Worm (Caenorhabditis elegans) whole organism, L1 larva: ENCODE measurements around the gene chil-10.

Source experiments
- C04F5.9 ChIP-seq: sonication (generic microtip); optimal IDR thresholded peaks from 2 replicates; lab custom pipeline; 2016; ENCODE audit warnings: missing genetic modification characterization, missing compliant biosample characterization
- C34B4.2 ChIP-seq: sonication (generic microtip); optimal IDR thresholded peaks from 2 replicates; lab custom pipeline; 2017; ENCODE audit warnings: mild to moderate bottlenecking, missing genetic modification characterization, missing compliant biosample characterization
- alr-1 ChIP-seq: fragments of 200-800 bp; sonication (Bioruptor generic); optimal IDR thresholded peaks from 2 replicates; lab custom pipeline; 2018; ENCODE audit warnings: borderline replicate concordance, mild to moderate bottlenecking, missing genetic modification characterization, missing compliant biosample characterization
- blmp-1 ChIP-seq: fragments of 150-350 bp; optimal IDR thresholded peaks from 2 replicates; lab custom pipeline; 2014; ENCODE audit warnings: missing biosample characterization, missing genetic modification characterization
- ceh-82 ChIP-seq, 3 experiments: fragments of 150-350 bp in 1 of 3; sonication (generic microtip) in 2 of 3; optimal IDR thresholded peaks; 2 replicates each; lab custom pipeline; 2014 to 2017; ENCODE audit warnings: missing biosample characterization in 3 of 3, missing genetic modification characterization in 3 of 3
- ceh-88 ChIP-seq: fragments of 200-800 bp; sonication (Bioruptor generic); IDR thresholded peaks from 2 replicates; pipeline ENCODE4 v1.3.6; 2022; ENCODE audit warnings: missing genetic modification characterization, missing compliant biosample characterization
- ceh-90 ChIP-seq: sonication (generic microtip); optimal IDR thresholded peaks from 2 replicates; lab custom pipeline; 2016; ENCODE audit warnings: missing genetic modification characterization, missing compliant biosample characterization
- ces-1 ChIP-seq: fragments of 150-350 bp; optimal IDR thresholded peaks from 2 replicates; lab custom pipeline; 2014; ENCODE audit warnings: missing biosample characterization, missing genetic modification reagents, missing genetic modification characterization
- dsc-1 ChIP-seq: sonication (generic microtip); optimal IDR thresholded peaks from 2 replicates; lab custom pipeline; 2016; ENCODE audit warnings: mild to moderate bottlenecking, missing genetic modification characterization, missing compliant biosample characterization
- efl-3 ChIP-seq: fragments of 200-800 bp; sonication (Bioruptor generic); optimal IDR thresholded peaks from 2 replicates; lab custom pipeline; 2018; ENCODE audit warnings: mild to moderate bottlenecking, missing genetic modification characterization, missing compliant biosample characterization
- elt-2 ChIP-seq: sonication (generic microtip); optimal IDR thresholded peaks from 2 replicates; lab custom pipeline; 2016; ENCODE audit warnings: missing genetic modification characterization, mild to moderate bottlenecking, inconsistent platforms, missing compliant biosample characterization, missing genetic modification reagents
- elt-3 ChIP-seq, 6 experiments: fragments of 150-350 bp in 1 of 6; sonication (generic microtip); optimal IDR thresholded peaks; 2 replicates each; lab custom pipeline; 2017 to 2018; ENCODE audit warnings: missing biosample characterization in 6 of 6, missing genetic modification characterization in 6 of 6, inconsistent platforms in 1 of 6
- ets-5 ChIP-seq: fragments of 200-800 bp; sonication (Bioruptor generic); IDR thresholded peaks from 2 replicates; pipeline ENCODE4 v1.3.6; 2022; ENCODE audit warnings: missing genetic modification characterization, missing compliant biosample characterization
- fkh-8 ChIP-seq: sonication (generic microtip); optimal IDR thresholded peaks from 2 replicates; lab custom pipeline; 2016; ENCODE audit warnings: mild to moderate bottlenecking, missing genetic modification characterization, missing compliant biosample characterization
- grh-1 ChIP-seq: fragments of 200-800 bp; sonication (Bioruptor generic); IDR thresholded peaks from 2 replicates; pipeline ENCODE4 v1.3.6; 2022; ENCODE audit warnings: missing genetic modification reagents, missing genetic modification characterization, missing compliant biosample characterization
- hlh-4 ChIP-seq: sonication (generic microtip); optimal IDR thresholded peaks from 2 replicates; lab custom pipeline; 2016; ENCODE audit warnings: mild to moderate bottlenecking, missing genetic modification characterization, missing compliant biosample characterization
- irx-1 ChIP-seq: sonication (generic microtip); optimal IDR thresholded peaks from 2 replicates; lab custom pipeline; 2016; ENCODE audit warnings: missing genetic modification characterization, missing compliant biosample characterization
- isw-1 ChIP-seq: fragments of 200-800 bp; sonication (Bioruptor generic); IDR thresholded peaks from 2 replicates; pipeline ENCODE4 v1.3.6; 2022; ENCODE audit warnings: missing genetic modification characterization, missing compliant biosample characterization
- jun-1 ChIP-seq: fragments of 150-350 bp; optimal IDR thresholded peaks from 2 replicates; lab custom pipeline; 2014; ENCODE audit warnings: missing biosample characterization, missing genetic modification reagents, missing genetic modification characterization
- lin-13 ChIP-seq: fragments of 150-350 bp; optimal IDR thresholded peaks from 2 replicates; lab custom pipeline; 2014; ENCODE audit warnings: missing biosample characterization, missing genetic modification reagents, missing genetic modification characterization
- lin-35 ChIP-seq, 2 experiments: fragments of 150-350 bp; optimal IDR thresholded peaks; 2 replicates each; lab custom pipeline; 2014; ENCODE audit warnings: missing biosample characterization in 2 of 2, missing genetic modification characterization in 2 of 2, missing genetic modification reagents in 2 of 2
- lsy-2 ChIP-seq, 2 experiments: fragments of 150-350 bp; optimal IDR thresholded peaks; 2 replicates each; lab custom pipeline; 2014; ENCODE audit warnings: missing biosample characterization in 2 of 2, missing genetic modification characterization in 2 of 2
- mdl-1 ChIP-seq, 2 experiments: fragments of 150-350 bp; optimal IDR thresholded peaks; 2 replicates each; lab custom pipeline; 2014 to 2017; ENCODE audit warnings: missing biosample characterization in 2 of 2, missing genetic modification characterization in 2 of 2, inconsistent platforms in 1 of 2
- mep-1 ChIP-seq: fragments of 150-350 bp; optimal IDR thresholded peaks from 2 replicates; lab custom pipeline; 2014; ENCODE audit warnings: missing biosample characterization, missing genetic modification characterization
- nhr-11 ChIP-seq: fragments of 150-350 bp; optimal IDR thresholded peaks from 2 replicates; lab custom pipeline; 2014; ENCODE audit warnings: missing biosample characterization, missing genetic modification characterization
- nhr-20 ChIP-seq: sonication (generic microtip); optimal IDR thresholded peaks from 2 replicates; lab custom pipeline; 2016; ENCODE audit warnings: mild to moderate bottlenecking, missing genetic modification characterization, missing compliant biosample characterization
- nhr-28 ChIP-seq: fragments of 150-350 bp; optimal IDR thresholded peaks from 2 replicates; lab custom pipeline; 2014; ENCODE audit warnings: missing biosample characterization, missing genetic modification characterization
- nhr-84 ChIP-seq: sonication (generic microtip); optimal IDR thresholded peaks from 2 replicates; lab custom pipeline; 2017; ENCODE audit warnings: missing biosample characterization, missing genetic modification characterization
- nhr-85 ChIP-seq: sonication (generic microtip); peaks from one replicate; lab custom pipeline; 2016; ENCODE audit warnings: missing genetic modification characterization, inconsistent platforms, missing compliant biosample characterization
- nhr-90 ChIP-seq: sonication (generic microtip); optimal IDR thresholded peaks from 2 replicates; lab custom pipeline; 2016; ENCODE audit warnings: mild to moderate bottlenecking, missing genetic modification characterization, missing compliant biosample characterization; ENCODE audit not compliant: poor library complexity
- pag-3 ChIP-seq: sonication (generic microtip); optimal IDR thresholded peaks from 2 replicates; lab custom pipeline; 2017; ENCODE audit warnings: missing genetic modification characterization, mild to moderate bottlenecking, missing compliant biosample characterization, antibody characterized with exemption, borderline replicate concordance; ENCODE audit not compliant: insufficient read depth
- pqm-1 ChIP-seq: sonication (generic microtip); optimal IDR thresholded peaks from 3 replicates; lab custom pipeline; 2017; ENCODE audit warnings: missing biosample characterization, missing genetic modification characterization
- rnt-1 ChIP-seq: sonication (generic microtip); optimal IDR thresholded peaks from 2 replicates; lab custom pipeline; 2016; ENCODE audit warnings: mild to moderate bottlenecking, missing genetic modification characterization, moderate library complexity, missing compliant biosample characterization
- snu-23 ChIP-seq: sonication (generic microtip); optimal IDR thresholded peaks from 2 replicates; lab custom pipeline; 2016; ENCODE audit warnings: missing genetic modification characterization, missing compliant biosample characterization
- sptf-1 ChIP-seq: fragments of 150-350 bp; optimal IDR thresholded peaks from 2 replicates; lab custom pipeline; 2014; ENCODE audit warnings: missing biosample characterization, missing genetic modification characterization
- sup-37 ChIP-seq: fragments of 200-800 bp; sonication (Bioruptor generic); optimal IDR thresholded peaks from 2 replicates; lab custom pipeline; 2018; ENCODE audit warnings: mild to moderate bottlenecking, missing genetic modification characterization, missing compliant biosample characterization
- unc-130 ChIP-seq: fragments of 150-350 bp; optimal IDR thresholded peaks from 2 replicates; lab custom pipeline; 2017; ENCODE audit warnings: missing biosample characterization, missing genetic modification characterization, inconsistent platforms
- unc-30 ChIP-seq: sonication (generic microtip); optimal IDR thresholded peaks from 2 replicates; lab custom pipeline; 2017; ENCODE audit warnings: missing biosample characterization, missing genetic modification characterization
- unc-62 ChIP-seq: fragments of 150-350 bp; optimal IDR thresholded peaks from 2 replicates; lab custom pipeline; 2014; ENCODE audit warnings: missing biosample characterization, missing genetic modification reagents, missing genetic modification characterization
- xbp-1 ChIP-seq: sonication (generic microtip); optimal IDR thresholded peaks from 2 replicates; lab custom pipeline; 2016; ENCODE audit warnings: missing genetic modification characterization, missing compliant biosample characterization
- zip-4 ChIP-seq: fragments of 200-800 bp; sonication (Bioruptor generic); optimal IDR thresholded peaks from 2 replicates; lab custom pipeline; 2018; ENCODE audit warnings: mild to moderate bottlenecking, missing genetic modification characterization, moderate library complexity, missing compliant biosample characterization
- ztf-11 ChIP-seq, 2 experiments: sonication (generic microtip); optimal IDR thresholded peaks; 2 replicates each; lab custom pipeline; 2016 to 2017; ENCODE audit warnings: missing genetic modification characterization in 2 of 2, missing biosample characterization in 1 of 2, missing compliant biosample characterization in 1 of 2

chil-10 gene

DNA sequence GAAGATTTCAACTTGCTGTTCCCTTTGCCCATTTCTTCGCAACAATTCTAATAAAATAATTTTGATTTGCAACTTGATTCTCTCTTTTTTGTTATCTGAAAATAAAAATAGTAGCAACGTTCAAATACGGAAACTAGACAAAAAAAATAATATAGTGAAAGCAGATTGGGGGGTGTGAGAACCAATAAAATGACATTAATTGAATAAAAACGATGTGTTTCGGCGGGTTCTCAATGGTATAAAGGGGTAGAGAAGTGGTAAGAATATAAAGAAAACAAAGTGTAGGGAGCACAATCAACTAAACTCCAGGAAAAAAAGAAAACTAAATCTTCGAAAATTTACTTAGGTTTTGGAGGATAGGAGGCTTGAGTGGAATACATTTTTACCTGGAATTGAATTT is 5.5 kb downstream of the chil-10 start, which contains the start of gene ncs-1:
Gene ncs-1 (minus strand): TSS at position 101 of the 400 bp plus-strand sequence.
- no peak for TF ChIP-seq ceh-82 (tag; optimal IDR thresholded peaks at IDR 0.05; lab: Kevin White, UChicago)
- TF ChIP-seq C34B4.2 (tag; lab: Kevin White, UChicago), result no peak
- TF ChIP-seq nhr-84, result no peak
- no peak for TF ChIP-seq isw-1
- TF ChIP-seq nhr-11 (tag; lab: Kevin White, UChicago), result no peak
- no peak for TF ChIP-seq zip-4
- TF ChIP-seq sup-37 (GFP tag; lab: Kevin White, UChicago), result no peak
- TF ChIP-seq dsc-1 (tag; lab: Kevin White, UChicago), result no peak
- TF ChIP-seq ces-1 (GFP tag; lab: Kevin White, UChicago), result no peak
- no peak for TF ChIP-seq blmp-1 (tag; lab: Kevin White, UChicago)
- TF ChIP-seq nhr-90 (tag; lab: Kevin White, UChicago), result no peak
- TF ChIP-seq, all 84 proteins: peak for 0

DNA sequence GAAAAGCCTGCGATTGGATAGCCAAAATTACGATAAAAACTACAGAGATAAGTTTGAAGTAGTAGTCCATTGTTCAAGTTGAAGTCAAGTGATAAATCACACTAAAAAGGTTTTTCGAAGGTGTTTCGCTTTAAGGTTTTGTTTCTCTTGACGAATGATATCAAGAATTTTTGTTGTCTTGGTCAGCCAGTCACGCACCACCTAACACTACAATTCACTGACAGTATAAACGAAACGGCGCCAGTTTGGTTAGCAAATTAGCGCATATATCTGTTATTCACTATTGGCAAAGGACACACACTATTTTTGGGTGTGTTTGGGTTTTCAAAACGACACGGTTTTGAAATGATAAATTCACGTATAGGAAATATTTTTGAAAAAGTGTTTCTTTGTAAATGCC is 12.4 kb downstream of the chil-10 start, which contains the start of gene C44C1.6:
Gene C44C1.6 (minus strand): TSS at position 199 of the 400 bp plus-strand sequence.
- TF ChIP-seq elt-3 (tag; optimal IDR thresholded peaks at IDR 0.05; lab: Kevin White, UChicago) (peak in 1 of 6 experiments; percentile 88), efl-3 (GFP tag; lab: Kevin White, UChicago) (no peak), alr-1 (tag; lab: Kevin White, UChicago) (no peak), xbp-1 (tag; lab: Kevin White, UChicago) (no peak), nhr-90 (tag; lab: Kevin White, UChicago) (no peak), ceh-90 (tag; lab: Kevin White, UChicago) (no peak), mep-1 (no peak), unc-62 (GFP tag; lab: Kevin White, UChicago) (no peak), nhr-85 (peak; percentile 47), ztf-11 (tag; optimal IDR thresholded peaks at IDR 0.05; lab: Kevin White, UChicago) (no peak), snu-23 (GFP tag; lab: Kevin White, UChicago) (peak; percentile 29), blmp-1 (tag; lab: Kevin White, UChicago) (peak; percentile 63), ceh-88 (GFP tag; lab: Robert Waterston, UW) (no peak), sptf-1 (tag; lab: Kevin White, UChicago) (no peak), pag-3 (tag; lab: Kevin White, UChicago) (no peak), unc-30 (tag; lab: Kevin White, UChicago) (no peak), lin-13 (GFP tag; lab: Kevin White, UChicago) (no peak), lin-35 (GFP tag; optimal IDR thresholded peaks at IDR 0.05; lab: Kevin White, UChicago) (peak in 1 of 2 experiments; percentile 35), ets-5 (GFP tag; lab: Robert Waterston, UW) (no peak), irx-1 (no peak), jun-1 (no peak), C34B4.2 (tag; lab: Kevin White, UChicago) (no peak), pqm-1 (tag; lab: Kevin White, UChicago) (no peak), elt-2 (no peak), zip-4 (no peak), fkh-8 (tag; lab: Kevin White, UChicago) (no peak), mdl-1 (tag; optimal IDR thresholded peaks at IDR 0.05; lab: Kevin White, UChicago) (no peak), grh-1 (GFP tag; lab: Robert Waterston, UW) (no peak), unc-130 (peak; percentile 79), C04F5.9 (no peak), hlh-4 (no peak), nhr-20 (tag; lab: Kevin White, UChicago) (no peak), nhr-28 (tag; lab: Kevin White, UChicago) (no peak), lsy-2 (tag; optimal IDR thresholded peaks at IDR 0.05; lab: Kevin White, UChicago) (peak in 1 of 2 experiments; percentile 5), rnt-1 (tag; lab: Kevin White, UChicago) (no peak)
